Worm (Caenorhabditis elegans): Measurements from ENCODE around the gene btb-16.

DNA sequence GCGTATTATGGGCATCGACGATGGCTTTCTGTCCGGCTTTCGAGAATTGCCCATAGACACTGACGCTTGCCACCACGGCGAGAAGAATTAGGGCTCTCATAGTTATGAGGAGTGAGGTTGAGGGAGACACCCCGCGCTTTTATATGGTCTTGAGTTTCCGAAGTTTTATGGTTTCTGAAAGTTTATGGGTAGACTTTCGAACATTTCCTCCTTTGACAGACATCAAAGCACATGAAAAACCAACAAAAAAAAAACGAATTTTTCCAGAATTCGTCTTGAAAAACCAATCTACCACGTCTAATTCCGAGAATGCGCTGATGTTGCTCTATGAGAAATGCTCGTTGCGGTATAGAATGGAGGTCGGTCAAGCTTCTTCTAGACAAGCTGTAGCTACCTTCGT is 12.1 kb upstream of the btb-16 start, which contains the start of gene scl-15:
- TF ChIP-seq lin-39 (tag; optimal IDR thresholded peaks at IDR 0.05) (no peak), unc-62 (GFP tag; optimal IDR thresholded peaks at IDR 0.05) (no peak), snpc-4 (tag; optimal IDR thresholded peaks at IDR 0.05) (no peak), fos-1 (tag; optimal IDR thresholded peaks at IDR 0.05) (no peak), nhr-129 (tag; optimal IDR thresholded peaks at IDR 0.05) (no peak), C34F6.9 (tag; optimal IDR thresholded peaks at IDR 0.05) (no peak), ceh-16 (tag; optimal IDR thresholded peaks at IDR 0.05) (no peak), ama-1 (optimal IDR thresholded peaks at IDR 0.05) (no peak), unc-55 (GFP tag; optimal IDR thresholded peaks at IDR 0.05) (no peak), crh-2 (tag; optimal IDR thresholded peaks at IDR 0.05) (no peak), nhr-12 (tag; optimal IDR thresholded peaks at IDR 0.05) (no peak), nhr-10 (tag; optimal IDR thresholded peaks at IDR 0.05) (no peak), ztf-4 (tag; optimal IDR thresholded peaks at IDR 0.05) (no peak)

Data from whole organism, L2 larva.